Worm (Caenorhabditis elegans) whole organism, L3 larva: Measurements from ENCODE around the gene hoe-1.

ENCODE experiments used
- R02D3.7 ChIP-seq: fragments of 150-350 bp; optimal IDR thresholded peaks from 2 replicates; lab custom pipeline; 2014; ENCODE audit warnings: missing biosample characterization, missing genetic modification characterization
- ZK546.5 ChIP-seq: sonication (generic microtip); optimal IDR thresholded peaks from 2 replicates; lab custom pipeline; 2017; ENCODE audit warnings: missing biosample characterization, missing genetic modification characterization
- aly-2 ChIP-seq: fragments of 150-350 bp; optimal IDR thresholded peaks from 2 replicates; lab custom pipeline; 2014; ENCODE audit warnings: missing biosample characterization, missing genetic modification characterization
- ama-1 ChIP-seq: fragments of 150-350 bp; optimal IDR thresholded peaks from 2 replicates; lab custom pipeline; 2018
- ceh-16 ChIP-seq: sonication (generic microtip); optimal IDR thresholded peaks from 2 replicates; lab custom pipeline; 2017; ENCODE audit warnings: missing biosample characterization, missing genetic modification characterization
- ceh-28 ChIP-seq: fragments of 150-350 bp; optimal IDR thresholded peaks from 2 replicates; lab custom pipeline; 2014; ENCODE audit warnings: missing biosample characterization, missing genetic modification reagents, missing genetic modification characterization
- ceh-82 ChIP-seq: fragments of 150-350 bp; optimal IDR thresholded peaks from 2 replicates; lab custom pipeline; 2014; ENCODE audit warnings: missing biosample characterization, missing genetic modification characterization
- ceh-9 ChIP-seq: sonication (generic microtip); optimal IDR thresholded peaks from 2 replicates; lab custom pipeline; 2018; ENCODE audit warnings: missing biosample characterization, missing genetic modification characterization
- daf-12 ChIP-seq: fragments of 150-350 bp; optimal IDR thresholded peaks from 2 replicates; lab custom pipeline; 2014; ENCODE audit warnings: missing biosample characterization, missing genetic modification reagents, missing genetic modification characterization
- elt-2 ChIP-seq: sonication (generic microtip); optimal IDR thresholded peaks from 2 replicates; lab custom pipeline; 2016; ENCODE audit warnings: missing genetic modification reagents, mild to moderate bottlenecking, missing genetic modification characterization, missing compliant biosample characterization
- fkh-10 ChIP-seq: sonication (generic microtip); optimal IDR thresholded peaks from 2 replicates; lab custom pipeline; 2017; ENCODE audit warnings: missing biosample characterization, missing genetic modification reagents, missing genetic modification characterization
- fkh-2 ChIP-seq: fragments of 150-350 bp; optimal IDR thresholded peaks from 2 replicates; lab custom pipeline; 2014; ENCODE audit warnings: missing biosample characterization, missing genetic modification reagents, missing genetic modification characterization
- fos-1 ChIP-seq: fragments of 150-350 bp; optimal IDR thresholded peaks from 2 replicates; lab custom pipeline; 2014; ENCODE audit warnings: missing biosample characterization, missing genetic modification characterization
- hmg-11 ChIP-seq: sonication (generic microtip); optimal IDR thresholded peaks from 2 replicates; lab custom pipeline; 2016; ENCODE audit warnings: missing genetic modification characterization, missing compliant biosample characterization
- jun-1 ChIP-seq: fragments of 150-350 bp; optimal IDR thresholded peaks from 2 replicates; lab custom pipeline; 2014; ENCODE audit warnings: missing biosample characterization, missing genetic modification reagents, missing genetic modification characterization
- lin-15B ChIP-seq: fragments of 150-350 bp; optimal IDR thresholded peaks from 2 replicates; lab custom pipeline; 2014; ENCODE audit warnings: missing biosample characterization, missing genetic modification characterization
- lin-39 ChIP-seq: fragments of 150-350 bp; optimal IDR thresholded peaks from 2 replicates; lab custom pipeline; 2018; ENCODE audit warnings: missing biosample characterization, missing genetic modification reagents, missing genetic modification characterization
- lsy-12 ChIP-seq: sonication (generic microtip); optimal IDR thresholded peaks from 2 replicates; lab custom pipeline; 2016; ENCODE audit warnings: mild to moderate bottlenecking, missing genetic modification characterization, missing compliant biosample characterization
- mml-1 ChIP-seq: fragments of 150-350 bp; sonication (generic microtip); optimal IDR thresholded peaks from 3 replicates; lab custom pipeline; 2014; ENCODE audit warnings: missing biosample characterization, missing genetic modification characterization
- nfya-1 ChIP-seq: sonication (generic microtip); optimal IDR thresholded peaks from 2 replicates; lab custom pipeline; 2017; ENCODE audit warnings: missing genetic modification characterization, mild to moderate bottlenecking, missing compliant biosample characterization, antibody characterized with exemption, moderate library complexity; ENCODE audit not compliant: insufficient read depth
- nhr-11 ChIP-seq: fragments of 150-350 bp; optimal IDR thresholded peaks from 2 replicates; lab custom pipeline; 2014; ENCODE audit warnings: missing biosample characterization, missing genetic modification characterization
- nhr-12 ChIP-seq: fragments of 150-350 bp; optimal IDR thresholded peaks from 2 replicates; lab custom pipeline; 2014; ENCODE audit warnings: missing biosample characterization, missing genetic modification characterization
- nhr-23 ChIP-seq: fragments of 150-350 bp; optimal IDR thresholded peaks from 2 replicates; lab custom pipeline; 2014; ENCODE audit warnings: missing biosample characterization, missing genetic modification reagents, missing genetic modification characterization
- nhr-237 ChIP-seq: fragments of 150-350 bp; optimal IDR thresholded peaks from 2 replicates; lab custom pipeline; 2014; ENCODE audit warnings: missing biosample characterization, missing genetic modification characterization
- nhr-25 ChIP-seq: sonication (generic microtip); optimal IDR thresholded peaks from 2 replicates; lab custom pipeline; 2017; ENCODE audit warnings: missing biosample characterization, missing genetic modification characterization
- nhr-28 ChIP-seq: fragments of 150-350 bp; optimal IDR thresholded peaks from 2 replicates; lab custom pipeline; 2014; ENCODE audit warnings: missing biosample characterization, missing genetic modification characterization
- nhr-43 ChIP-seq: sonication (generic microtip); optimal IDR thresholded peaks from 2 replicates; lab custom pipeline; 2016; ENCODE audit warnings: mild to moderate bottlenecking, missing genetic modification characterization, missing compliant biosample characterization; ENCODE audit not compliant: poor library complexity, severe bottlenecking
- nhr-67 ChIP-seq: fragments of 150-350 bp; optimal IDR thresholded peaks from 2 replicates; lab custom pipeline; 2014; ENCODE audit warnings: missing biosample characterization, missing genetic modification characterization
- nhr-77 ChIP-seq: fragments of 150-350 bp; optimal IDR thresholded peaks from 2 replicates; lab custom pipeline; 2014; ENCODE audit warnings: missing biosample characterization, missing genetic modification characterization
- pha-4 ChIP-seq: fragments of 150-350 bp; optimal IDR thresholded peaks from 2 replicates; lab custom pipeline; 2014; ENCODE audit warnings: missing biosample characterization, missing genetic modification reagents, missing genetic modification characterization
- skn-1 ChIP-seq: fragments of 150-350 bp; optimal IDR thresholded peaks from 2 replicates; lab custom pipeline; 2014; ENCODE audit warnings: missing biosample characterization, missing genetic modification characterization
- snpc-4 ChIP-seq: fragments of 150-350 bp; optimal IDR thresholded peaks from 2 replicates; lab custom pipeline; 2014; ENCODE audit warnings: missing biosample characterization, missing genetic modification characterization
- tbx-2 ChIP-seq: sonication (generic microtip); optimal IDR thresholded peaks from 2 replicates; lab custom pipeline; 2016; ENCODE audit warnings: mild to moderate bottlenecking, missing genetic modification characterization, missing compliant biosample characterization
- unc-62 ChIP-seq: fragments of 150-350 bp; sonication (generic microtip); optimal IDR thresholded peaks from 4 replicates; lab custom pipeline; 2014; ENCODE audit warnings: missing biosample characterization, missing genetic modification reagents, missing genetic modification characterization
- zag-1 ChIP-seq: fragments of 150-350 bp; optimal IDR thresholded peaks from 2 replicates; lab custom pipeline; 2014; ENCODE audit warnings: missing biosample characterization, missing genetic modification characterization
- ztf-11 ChIP-seq: fragments of 150-350 bp; optimal IDR thresholded peaks from 2 replicates; lab custom pipeline; 2014; ENCODE audit warnings: missing biosample characterization, missing genetic modification characterization
- ztf-4 ChIP-seq: fragments of 150-350 bp; optimal IDR thresholded peaks from 2 replicates; lab custom pipeline; 2014; ENCODE audit warnings: missing biosample characterization, missing genetic modification characterization

hoe-1 gene

DNA sequence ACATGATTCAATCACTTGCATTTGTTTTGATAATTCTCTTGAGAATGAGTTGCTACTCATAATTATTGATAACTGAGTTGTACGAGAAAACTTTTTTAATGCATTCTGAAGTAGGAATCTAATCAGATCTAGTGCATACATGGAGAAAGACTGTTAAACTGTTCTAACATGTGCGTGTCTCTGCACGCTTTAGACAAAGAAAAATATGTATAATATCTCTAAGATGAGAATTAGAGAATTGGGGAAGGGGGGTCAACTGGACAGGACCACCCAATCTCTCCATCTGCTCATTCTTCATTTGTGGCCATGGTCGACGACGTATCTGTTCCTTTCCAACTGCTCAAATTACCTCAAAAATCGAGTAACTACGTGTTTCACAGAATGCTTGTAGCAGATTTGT, 6.8 kb downstream of the hoe-1 start, which contains the start of gene fbxb-78:
Gene fbxb-78, plus strand, starts transcription at position 301 of the 400 bp plus-strand sequence.
- TF ChIP-seq snpc-4 (tag; lab: Kevin White, UChicago), result no peak
- TF ChIP-seq ceh-16 (tag; lab: Kevin White, UChicago), result no peak
- TF ChIP-seq nhr-12 (tag; lab: Kevin White, UChicago), result no peak
- no peak for TF ChIP-seq nhr-43 (tag; lab: Kevin White, UChicago)
- TF ChIP-seq ztf-11 (tag; lab: Kevin White, UChicago), result no peak
- TF ChIP-seq ceh-28 (tag; lab: Kevin White, UChicago), result no peak
- TF ChIP-seq nhr-28, result no peak
- TF ChIP-seq fkh-2 (tag; lab: Kevin White, UChicago), result no peak
- no peak for TF ChIP-seq zag-1
- TF ChIP-seq ZK546.5 (tag; lab: Kevin White, UChicago), result no peak
- TF ChIP-seq ceh-9, result no peak

- TF ChIP-seq ceh-82 (tag; lab: Kevin White, UChicago) (peak; percentile 10), lsy-12 (peak; percentile 92), nhr-25 (peak; percentile 51), nhr-11 (peak; percentile 73), nhr-43 (tag; lab: Kevin White, UChicago) (peak; percentile 88), ZK546.5 (tag; lab: Kevin White, UChicago) (peak; percentile 46), tbx-2 (tag; lab: Kevin White, UChicago) (peak; percentile 88), snpc-4 (tag; lab: Kevin White, UChicago) (peak; percentile 54), elt-2 (tag; lab: Kevin White, UChicago) (peak; percentile 79), jun-1 (tag; lab: Kevin White, UChicago) (peak; percentile 10), nhr-23 (peak; percentile 83), nhr-77 (tag; lab: Kevin White, UChicago) (peak; percentile 60), ceh-28 (tag; lab: Kevin White, UChicago) (peak; percentile 40), pha-4 (peak; percentile 22), lin-15B (tag; lab: Kevin White, UChicago) (peak; percentile 84), nfya-1 (peak; percentile 72), R02D3.7 (tag; lab: Kevin White, UChicago) (peak; percentile 84)
- TF ChIP-seq, all 47 proteins: peak for 17; not testable (repeated sequence) for 30
Observed at ce11 chrIV:4727935-4728334, 16.1 kb downstream of the hoe-1 start.

DNA sequence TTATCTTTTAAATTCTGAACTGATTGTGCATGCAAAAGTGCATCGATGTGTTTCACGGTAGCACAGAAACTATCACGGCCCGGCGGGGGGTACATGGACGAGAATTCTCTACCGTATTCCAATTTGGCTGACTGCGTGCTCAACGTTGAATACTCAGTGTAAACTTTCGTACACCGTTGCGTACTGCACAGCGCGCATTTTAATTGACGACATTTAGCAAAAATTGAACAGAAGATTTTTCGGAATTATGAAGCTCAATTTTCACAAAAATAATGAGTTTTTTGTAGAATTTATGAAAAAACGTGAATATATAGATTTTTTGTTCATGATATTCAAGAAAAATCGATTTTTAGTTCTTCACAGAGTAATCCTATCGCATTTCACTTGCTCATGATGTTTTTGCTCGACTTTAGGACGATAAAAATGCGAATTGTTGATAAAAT, 18.6 kb downstream of the hoe-1 start:
- TF ChIP-seq ztf-4 (tag; lab: Kevin White, UChicago) (peak; percentile 0), nhr-25 (peak; percentile 43), nhr-11 (peak; percentile 77), lsy-12 (peak; percentile 88), lin-15B (tag; lab: Kevin White, UChicago) (peak; percentile 60), pha-4 (peak; percentile 6), ZK546.5 (tag; lab: Kevin White, UChicago) (peak; percentile 60), tbx-2 (tag; lab: Kevin White, UChicago) (peak; percentile 77), nhr-43 (tag; lab: Kevin White, UChicago) (peak; percentile 64), hmg-11 (peak; percentile 7), ceh-28 (tag; lab: Kevin White, UChicago) (peak; percentile 70), nhr-23 (peak; percentile 73), elt-2 (tag; lab: Kevin White, UChicago) (peak; percentile 73), nfya-1 (peak; percentile 58), R02D3.7 (tag; lab: Kevin White, UChicago) (peak; percentile 76), nhr-77 (tag; lab: Kevin White, UChicago) (peak; percentile 37)
- TF ChIP-seq, all 47 proteins: peak for 16; not testable (repeated sequence) for 31

- TF ChIP-seq mml-1 (tag; lab: Kevin White, UChicago), result no peak
- no peak for TF ChIP-seq nhr-77 (tag; lab: Kevin White, UChicago)
- no peak for TF ChIP-seq ceh-9
- no peak for TF ChIP-seq ama-1
- no peak for TF ChIP-seq nhr-237 (tag; lab: Kevin White, UChicago)
- no peak for TF ChIP-seq daf-12 (tag; lab: Kevin White, UChicago)
- no peak for TF ChIP-seq lin-15B (tag; lab: Kevin White, UChicago)
- TF ChIP-seq nfya-1, result no peak
- no peak for TF ChIP-seq unc-62 (GFP tag; lab: Kevin White, UChicago)
Observed at ce11 chrIV:4724562-4724961, 19.5 kb downstream of the hoe-1 start, which contains the start of gene K08F11.1. K08F11.1 (plus strand) TSS chrIV:4724862.

DNA sequence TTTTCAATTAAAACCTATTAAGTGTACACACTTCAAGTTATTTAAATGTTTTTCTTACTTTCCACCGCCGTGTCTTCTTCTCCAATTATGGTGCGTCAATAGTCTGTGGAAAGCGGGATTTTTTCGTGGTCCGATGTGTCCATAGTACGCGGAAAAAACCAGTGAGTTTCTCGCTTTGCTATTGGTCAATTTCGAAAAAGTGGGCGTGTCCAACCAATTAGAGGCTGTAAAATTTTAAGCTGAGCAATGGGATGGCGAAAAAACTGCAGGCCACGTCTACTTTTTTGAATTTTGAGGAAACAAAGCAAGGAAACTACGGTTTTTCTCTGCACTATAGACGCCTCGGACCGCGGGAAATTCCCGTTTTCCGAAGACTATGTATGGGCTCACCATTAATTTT, 20.4 kb downstream of the hoe-1 start:
- no peak for TF ChIP-seq skn-1 (tag; lab: Kevin White, UChicago)
- TF ChIP-seq nfya-1, result no peak
- TF ChIP-seq mml-1 (tag; lab: Kevin White, UChicago), result no peak
- no peak for TF ChIP-seq ceh-28 (tag; lab: Kevin White, UChicago)
- TF ChIP-seq ceh-82 (tag; lab: Kevin White, UChicago), result no peak
- no peak for TF ChIP-seq nhr-77 (tag; lab: Kevin White, UChicago)
- TF ChIP-seq fos-1 (tag; lab: Kevin White, UChicago), result no peak
- TF ChIP-seq nhr-11, result no peak
- TF ChIP-seq aly-2, result no peak
- TF ChIP-seq fkh-10, result no peak
- TF ChIP-seq elt-2 (tag; lab: Kevin White, UChicago), result no peak
- TF ChIP-seq hmg-11, result no peak
- TF ChIP-seq lin-39 (tag; lab: Kevin White, UChicago), result no peak
- no peak for TF ChIP-seq unc-62 (GFP tag; lab: Kevin White, UChicago)
- no peak for TF ChIP-seq nhr-67
- no peak for TF ChIP-seq ztf-11 (tag; lab: Kevin White, UChicago)
- no peak for TF ChIP-seq jun-1 (tag; lab: Kevin White, UChicago)
